Fruit fly (Drosophila melanogaster): Measurements from ENCODE around the gene Col4a1.

DNA sequence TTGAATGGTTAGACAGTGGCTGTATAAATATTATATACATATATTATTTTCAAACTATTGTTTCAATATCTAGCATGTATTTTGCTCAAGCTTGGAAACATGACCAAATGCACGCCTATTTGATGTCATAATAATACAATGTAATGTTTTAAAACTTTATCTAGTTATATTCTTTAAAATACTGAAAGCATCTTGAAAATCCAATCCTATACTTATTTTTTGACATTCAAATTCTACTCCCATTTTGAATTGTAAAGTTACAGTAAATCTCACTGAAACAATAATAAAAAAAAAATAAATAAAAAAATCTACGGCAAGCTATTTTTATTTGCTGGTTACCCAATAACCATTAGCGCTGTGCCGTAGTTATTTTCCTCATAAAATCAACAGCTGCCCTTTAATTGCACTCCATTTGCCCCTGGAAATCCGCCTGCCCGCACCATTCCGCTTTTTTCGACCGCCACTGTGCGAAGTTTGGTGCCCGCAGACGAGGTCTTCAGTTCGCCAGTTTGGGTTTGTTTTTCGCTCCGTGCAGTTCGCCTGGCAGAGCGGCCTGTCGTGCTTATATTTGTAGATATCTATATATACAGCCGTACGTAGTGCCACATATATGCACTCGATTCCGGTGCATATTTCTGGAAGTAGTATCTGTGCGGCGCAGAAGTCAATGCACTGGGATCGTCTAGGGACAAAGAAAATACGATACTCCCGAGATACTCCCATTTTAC lies 15.6 kb downstream of the Col4a1 start:
- TF ChIP-seq CG8478 (optimal IDR thresholded peaks at IDR 0.05) (no peak), CTCF (optimal IDR thresholded peaks at IDR 0.05) (no peak)

Data from S2 (cell line).